Worm (Caenorhabditis elegans): ENCODE data around the gene F55C12.6.

F55C12.6 gene

ce11 chrII:5829940-5830424 is 46.0 kb downstream of the F55C12.6 start, which contains the start of gene col-74:
col-74 (plus strand) TSS chrII:5830374.
- TF ChIP-seq pros-1 (tag; optimal IDR thresholded peaks at IDR 0.05): no peak
- no peak for TF ChIP-seq madf-2 (tag; optimal IDR thresholded peaks at IDR 0.05)
- no peak for TF ChIP-seq rnt-1 (tag; optimal IDR thresholded peaks at IDR 0.05)
- TF ChIP-seq npax-4 (tag; optimal IDR thresholded peaks at IDR 0.05): no peak
- no peak for TF ChIP-seq pqm-1 (tag; optimal IDR thresholded peaks at IDR 0.05)
- TF ChIP-seq unc-42 (tag; optimal IDR thresholded peaks at IDR 0.05): no peak
- TF ChIP-seq zip-5 (tag; optimal IDR thresholded peaks at IDR 0.05): no peak
- TF ChIP-seq dve-1 (tag; optimal IDR thresholded peaks at IDR 0.05): no peak
- TF ChIP-seq unc-55 (GFP tag; optimal IDR thresholded peaks at IDR 0.05): no peak
- TF ChIP-seq nhr-232 (tag; optimal IDR thresholded peaks at IDR 0.05): no peak
- no peak for TF ChIP-seq ceh-6 (GFP tag; optimal IDR thresholded peaks at IDR 0.05)
- TF ChIP-seq ceh-9 (tag; optimal IDR thresholded peaks at IDR 0.05): no peak
- no peak for TF ChIP-seq C08G9.2 (tag; optimal IDR thresholded peaks at IDR 0.05)
- no peak for TF ChIP-seq hlh-15 (tag; optimal IDR thresholded peaks at IDR 0.05)
- no peak for TF ChIP-seq sox-2 (GFP tag; IDR thresholded peaks at IDR 0.05)

ce11 chrII:5828486-5828885 is 47.5 kb downstream of the F55C12.6 start, which contains the start of gene ZK1248.11:
ZK1248.11 (minus strand) TSS chrII:5828586.
- TF ChIP-seq madf-2 (tag; optimal IDR thresholded peaks at IDR 0.05) (no peak), dmd-4 (tag; optimal IDR thresholded peaks at IDR 0.05; ENCODE audit: borderline replicate concordance) (no peak), odd-2 (tag; optimal IDR thresholded peaks at IDR 0.05) (no peak), nhr-232 (tag; optimal IDR thresholded peaks at IDR 0.05) (no peak), ceh-19 (GFP tag; optimal IDR thresholded peaks at IDR 0.05) (no peak), pros-1 (tag; optimal IDR thresholded peaks at IDR 0.05) (no peak), mec-3 (tag; optimal IDR thresholded peaks at IDR 0.05; ENCODE audit: borderline replicate concordance) (no peak), tbx-2 (tag; optimal IDR thresholded peaks at IDR 0.05) (no peak), ceh-9 (tag; optimal IDR thresholded peaks at IDR 0.05) (no peak), ttx-3 (tag; optimal IDR thresholded peaks at IDR 0.05) (no peak), unc-3 (GFP tag; conservative IDR thresholded peaks at IDR 0.05) (no peak), unc-3 (tag; optimal IDR thresholded peaks at IDR 0.05) (no peak), ztf-16 (tag; optimal IDR thresholded peaks at IDR 0.05) (no peak), ceh-14 (tag; optimal IDR thresholded peaks at IDR 0.05) (no peak), Y22D7AL.16 (tag; optimal IDR thresholded peaks at IDR 0.05) (no peak), hlh-30 (tag; optimal IDR thresholded peaks at IDR 0.05; ENCODE audit: insufficient read depth) (no peak), K09A11.1 (tag; optimal IDR thresholded peaks at IDR 0.05; ENCODE audit: insufficient read depth) (no peak), fkh-10 (GFP tag; optimal IDR thresholded peaks at IDR 0.05) (no peak)

ce11 chrII:5827364-5827763 is 48.6 kb downstream of the F55C12.6 start, which contains the start of gene tbc-2:
tbc-2 (minus strand) TSS chrII:5827443.
- no peak for TF ChIP-seq nfya-1 (tag; optimal IDR thresholded peaks at IDR 0.05)
- no peak for TF ChIP-seq T23F11.4 (GFP tag; optimal IDR thresholded peaks at IDR 0.05)
- no peak for TF ChIP-seq unc-86 (tag; optimal IDR thresholded peaks at IDR 0.05)
- no peak for TF ChIP-seq ceh-48 (tag; optimal IDR thresholded peaks at IDR 0.05)
- TF ChIP-seq madf-2 (tag; optimal IDR thresholded peaks at IDR 0.05): no peak
- no peak for TF ChIP-seq tbx-2 (tag; optimal IDR thresholded peaks at IDR 0.05)
- TF ChIP-seq ceh-31 (tag; optimal IDR thresholded peaks at IDR 0.05): no peak
- no peak for TF ChIP-seq sdc-2 (tag; optimal IDR thresholded peaks at IDR 0.05)
- TF ChIP-seq ceh-45 (GFP tag; IDR thresholded peaks at IDR 0.05): no peak
- no peak for TF ChIP-seq pag-3 (tag; optimal IDR thresholded peaks at IDR 0.05; ENCODE audit: borderline replicate concordance)
- TF ChIP-seq tbx-7 (tag; optimal IDR thresholded peaks at IDR 0.05): no peak
- no peak for TF ChIP-seq C38D4.7 (GFP tag; optimal IDR thresholded peaks at IDR 0.05)
- no peak for TF ChIP-seq ahr-1 (tag; optimal IDR thresholded peaks at IDR 0.05)
- TF ChIP-seq pros-1 (tag; optimal IDR thresholded peaks at IDR 0.05): no peak
- TF ChIP-seq che-1 (tag; optimal IDR thresholded peaks at IDR 0.05): no peak

All from whole organism, late embryonic.